Fruit fly (Drosophila melanogaster) Kc167 (cell line): ENCODE data around the gene PrBP.

Experiments
- Myc ChIP-seq: fragments of >200 bp; optimal IDR thresholded peaks from 2 replicates; lab custom pipeline; 2017; ENCODE audit warnings: missing external identifiers
- Sin3A ChIP-seq: fragments of >200 bp; optimal IDR thresholded peaks from 2 replicates; lab custom pipeline; 2018; ENCODE audit warnings: missing external identifiers
- h ChIP-seq: fragments of >200 bp; optimal IDR thresholded peaks from 3 replicates; lab custom pipeline; 2018; ENCODE audit warnings: missing external identifiers
- insv ChIP-seq: fragments of >200 bp; optimal IDR thresholded peaks from 3 replicates; lab custom pipeline; 2018; ENCODE audit warnings: missing external identifiers
- psq ChIP-seq: fragments of >200 bp; optimal IDR thresholded peaks from 2 replicates; lab custom pipeline; 2017; ENCODE audit warnings: missing external identifiers
- ttk ChIP-seq: sonication (Bioruptor generic); optimal IDR thresholded peaks from 2 replicates; lab custom pipeline; 2017; ENCODE audit warnings: missing external identifiers

The PrBP gene

DNA sequence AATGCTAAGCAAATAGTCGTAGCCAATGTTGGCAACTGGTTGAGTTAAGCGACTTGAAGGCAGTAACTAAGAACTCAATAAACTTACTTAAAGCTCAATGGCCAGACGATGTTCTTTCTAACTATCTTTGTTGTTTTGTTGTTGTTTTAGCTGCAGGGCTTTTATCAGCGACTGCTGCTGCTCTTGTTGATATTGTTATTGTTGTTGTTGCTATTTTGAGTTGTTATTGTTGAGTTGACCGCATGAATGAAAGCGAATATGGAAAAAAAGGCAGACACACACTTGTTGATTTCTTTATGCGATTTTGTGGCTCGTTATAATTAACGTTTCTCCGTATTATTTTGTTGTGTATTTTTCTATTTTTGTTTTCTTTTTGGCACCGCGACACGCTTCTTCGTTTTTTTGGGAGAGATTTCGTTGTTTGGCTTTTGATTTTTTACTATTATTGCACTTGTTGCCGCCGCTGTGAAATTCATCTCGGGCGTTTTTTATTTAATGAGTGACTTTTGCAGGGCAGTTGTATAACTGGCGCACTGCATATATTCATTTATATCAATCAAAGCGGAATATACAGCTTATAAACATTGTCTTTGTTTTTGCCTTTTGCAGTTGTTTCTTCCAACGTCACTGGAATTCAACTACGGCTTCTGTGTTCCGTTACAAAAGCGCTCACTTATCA, 22.8 kb upstream of the PrBP start:
- no peak for TF ChIP-seq insv (lab: Kevin White, UChicago)
- TF ChIP-seq ttk (lab: Kevin White, UChicago): no peak
- TF ChIP-seq Myc (lab: Kevin White, UChicago): no peak
- TF ChIP-seq psq (lab: Kevin White, UChicago): no peak
- TF ChIP-seq h (lab: Kevin White, UChicago): no peak
- no peak for TF ChIP-seq Sin3A

DNA sequence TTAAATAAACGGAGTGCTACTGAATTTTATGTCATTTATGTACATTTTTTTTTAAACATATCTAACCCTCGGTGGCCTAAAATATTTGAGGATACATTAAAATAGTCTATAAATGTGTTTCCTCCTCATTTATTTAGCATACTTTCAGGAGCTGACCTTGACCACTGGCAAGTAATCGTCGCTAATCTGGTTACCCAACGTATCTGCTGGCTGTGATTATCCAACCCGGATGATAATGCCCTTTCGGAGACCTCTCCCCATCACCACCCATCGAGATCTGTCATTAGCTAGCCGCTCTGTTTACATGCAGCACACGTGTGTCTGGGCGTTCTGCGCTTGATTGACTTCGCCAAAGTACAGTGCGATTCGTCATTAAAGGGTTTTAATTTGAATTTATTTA, 21.8 kb upstream of the PrBP start:
- TF ChIP-seq Myc (lab: Kevin White, UChicago) (no peak), Sin3A (no peak), ttk (lab: Kevin White, UChicago) (no peak), psq (lab: Kevin White, UChicago) (no peak), insv (lab: Kevin White, UChicago) (no peak), h (lab: Kevin White, UChicago) (no peak)

DNA sequence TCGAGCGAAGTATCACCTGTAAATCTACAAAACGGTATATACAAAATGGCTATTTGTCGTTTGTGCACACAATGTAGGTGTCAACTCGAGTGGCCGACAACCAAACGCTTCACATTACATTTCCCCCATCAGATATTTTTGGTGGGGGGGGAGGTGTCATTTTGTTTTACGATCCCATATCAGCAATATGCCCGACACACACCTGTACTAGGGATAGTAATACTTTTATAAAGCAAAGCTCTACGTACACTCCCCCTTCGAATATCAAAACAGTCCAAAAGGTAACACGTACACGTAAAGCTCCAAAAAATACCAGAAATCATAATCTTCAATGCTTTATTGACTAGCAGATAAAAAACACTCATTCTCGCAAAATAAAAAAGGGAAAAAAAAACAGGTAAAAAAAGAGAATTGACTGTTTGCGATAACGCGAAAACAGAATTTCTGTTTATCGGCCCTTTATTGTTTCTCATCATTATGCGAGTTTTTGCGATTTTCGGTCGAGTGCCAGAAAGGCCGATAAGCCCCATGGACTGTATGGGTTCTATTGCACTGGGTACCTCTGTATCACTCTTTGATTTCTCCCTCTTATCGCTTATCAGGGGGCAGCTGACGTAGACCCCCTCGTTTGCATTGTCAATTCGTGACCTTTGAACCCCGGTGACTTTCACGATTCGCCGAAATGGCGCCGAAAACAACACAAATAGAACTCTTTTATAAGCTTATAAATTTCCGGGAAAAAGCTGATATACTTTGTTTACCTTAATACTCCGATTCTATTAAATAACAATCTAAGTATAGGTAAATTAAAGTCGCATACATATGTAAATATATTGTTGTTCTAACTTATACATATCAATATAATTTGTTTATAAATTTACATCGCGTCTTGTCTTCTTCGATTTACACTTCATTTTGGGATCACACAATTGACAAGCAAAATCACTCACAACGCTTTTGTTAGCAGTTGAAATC, 19.2 kb upstream of the PrBP start, which contains the start of gene CatB:
TSS of gene CatB (plus strand) at position 925 of the 975 bp plus-strand sequence.
- no peak for TF ChIP-seq ttk (lab: Kevin White, UChicago)
- TF ChIP-seq Sin3A: no peak
- TF ChIP-seq h (lab: Kevin White, UChicago): no peak
- TF ChIP-seq insv (lab: Kevin White, UChicago): no peak
- no peak for TF ChIP-seq psq (lab: Kevin White, UChicago)
- TF ChIP-seq Myc (lab: Kevin White, UChicago): no peak

DNA sequence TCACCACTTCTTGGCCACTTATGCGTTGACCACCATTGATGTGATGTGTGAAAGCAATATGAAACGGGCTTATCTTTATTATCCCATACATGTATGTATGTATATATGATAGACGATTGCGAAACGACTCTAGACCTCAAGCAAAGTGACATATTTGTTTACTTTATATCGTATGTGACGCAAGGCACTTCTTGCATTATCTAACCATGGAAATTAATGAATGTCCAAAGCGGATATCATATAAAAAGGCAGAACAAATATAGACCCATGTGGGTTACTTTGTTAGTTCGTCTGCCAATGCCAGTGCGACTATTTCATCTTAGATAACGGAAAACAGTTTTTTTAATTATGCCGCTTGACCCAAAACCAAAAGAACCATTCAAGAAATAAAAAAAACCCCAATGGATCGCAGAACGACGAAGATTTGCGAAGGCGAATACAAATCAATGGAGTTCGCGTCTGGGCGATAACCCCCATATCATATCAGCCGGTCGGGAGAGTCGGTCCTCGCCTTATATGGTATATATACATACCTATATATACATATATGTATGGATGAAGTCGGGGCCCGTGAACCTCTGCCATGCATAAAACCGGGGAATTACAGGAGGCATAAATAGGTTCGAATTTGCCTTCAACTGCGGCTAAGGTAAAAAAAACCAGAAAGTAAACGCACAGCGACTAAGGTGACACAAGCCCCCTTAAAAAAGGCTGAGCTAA, 17.3 kb upstream of the PrBP start:
- TF ChIP-seq ttk (lab: Kevin White, UChicago): no peak
- no peak for TF ChIP-seq h (lab: Kevin White, UChicago)
- TF ChIP-seq Sin3A: no peak
- TF ChIP-seq psq (lab: Kevin White, UChicago): no peak
- no peak for TF ChIP-seq Myc (lab: Kevin White, UChicago)
- TF ChIP-seq insv (lab: Kevin White, UChicago): no peak

DNA sequence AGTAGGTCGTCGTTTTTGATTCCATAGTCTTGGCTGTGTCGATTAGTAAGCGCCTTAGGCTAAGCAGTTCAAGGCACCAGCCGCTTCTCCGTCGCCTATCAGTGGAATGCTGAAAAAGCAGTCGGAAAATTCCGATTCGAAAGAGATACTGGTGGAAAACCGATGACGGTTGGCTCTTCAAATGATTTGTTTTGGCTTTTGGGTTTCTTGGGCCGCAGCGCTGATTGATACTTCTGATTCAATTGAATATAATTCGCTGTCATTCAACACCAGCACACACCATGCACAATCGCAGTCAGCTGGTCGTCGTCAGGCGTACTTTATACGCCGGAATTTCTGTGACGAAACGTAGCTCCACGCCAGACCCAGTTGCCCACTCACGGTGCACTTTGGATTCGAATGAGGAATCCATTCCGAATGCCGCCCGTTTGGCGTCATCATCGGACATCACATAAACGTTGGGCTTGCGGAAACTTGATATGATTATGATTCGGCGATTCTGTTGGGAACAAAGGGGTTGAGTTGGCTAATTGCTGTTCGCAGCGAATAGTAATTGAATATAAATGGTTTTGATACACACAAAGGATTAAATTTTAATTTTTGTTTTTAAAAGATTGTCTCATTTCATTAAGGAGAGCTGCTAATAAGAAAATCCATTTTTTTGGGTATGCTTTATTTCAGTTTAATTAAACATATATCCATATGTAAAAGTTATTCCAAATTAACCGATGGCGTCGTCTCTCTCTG, 15.3 kb upstream of the PrBP start:
- no peak for TF ChIP-seq ttk (lab: Kevin White, UChicago)
- no peak for TF ChIP-seq insv (lab: Kevin White, UChicago)
- TF ChIP-seq psq (lab: Kevin White, UChicago): no peak
- TF ChIP-seq h (lab: Kevin White, UChicago): no peak
- no peak for TF ChIP-seq Sin3A
- no peak for TF ChIP-seq Myc (lab: Kevin White, UChicago)

DNA sequence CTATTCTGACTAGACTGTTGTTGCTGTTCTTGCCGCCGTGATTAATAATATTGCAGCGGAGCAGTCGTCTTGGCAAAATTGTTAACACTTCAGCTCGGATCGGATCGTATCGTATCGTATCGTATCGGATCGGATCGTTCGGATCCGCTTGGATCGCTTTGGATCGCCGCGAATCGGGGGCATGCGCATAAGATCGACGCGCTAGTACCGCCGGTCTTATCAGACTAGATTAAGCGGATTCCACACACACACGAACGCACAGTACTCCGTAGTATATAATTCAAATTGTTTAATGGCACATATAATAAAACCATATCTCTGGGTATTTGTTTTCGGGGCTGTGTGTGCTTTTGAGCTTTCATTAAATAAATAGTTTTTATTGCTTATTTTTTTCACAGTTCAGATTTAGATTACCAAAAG, 14.2 kb upstream of the PrBP start:
- TF ChIP-seq h (lab: Kevin White, UChicago): no peak

DNA sequence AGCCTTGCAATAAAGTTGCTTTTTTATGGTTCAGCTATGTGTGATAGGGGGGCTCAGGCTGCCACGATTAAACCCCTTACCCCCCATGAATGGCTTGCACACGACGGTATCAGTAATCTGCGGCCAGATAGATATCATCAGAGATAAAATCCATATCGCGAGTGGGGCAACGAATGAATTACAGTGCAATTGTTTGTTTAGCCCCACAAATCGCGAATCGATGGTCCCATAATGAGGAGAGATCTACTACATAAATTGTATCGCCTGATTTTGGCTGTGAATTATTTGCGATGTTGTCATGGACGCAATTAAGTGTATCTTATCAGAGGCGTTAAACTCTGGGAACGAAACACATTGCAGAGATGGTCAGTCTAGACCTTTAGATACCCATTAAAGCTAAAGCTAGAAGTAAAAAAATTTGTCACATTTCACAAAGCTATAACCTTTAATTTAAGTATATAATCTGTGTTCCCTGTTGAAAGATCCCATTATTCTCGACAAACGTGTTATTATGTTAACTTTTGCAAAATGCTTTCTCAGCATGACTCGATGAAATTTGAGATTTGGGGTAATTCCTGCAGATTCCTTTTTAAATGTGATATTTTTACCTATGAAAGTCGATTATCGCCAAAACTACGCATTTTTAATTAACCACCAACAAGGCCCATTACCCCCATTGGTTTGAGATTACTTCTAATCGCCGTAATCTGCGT, 12.3 kb upstream of the PrBP start:
- TF ChIP-seq insv (lab: Kevin White, UChicago) (no peak), psq (lab: Kevin White, UChicago) (no peak), ttk (lab: Kevin White, UChicago) (no peak), Myc (lab: Kevin White, UChicago) (no peak), Sin3A (no peak), h (lab: Kevin White, UChicago) (no peak)

DNA sequence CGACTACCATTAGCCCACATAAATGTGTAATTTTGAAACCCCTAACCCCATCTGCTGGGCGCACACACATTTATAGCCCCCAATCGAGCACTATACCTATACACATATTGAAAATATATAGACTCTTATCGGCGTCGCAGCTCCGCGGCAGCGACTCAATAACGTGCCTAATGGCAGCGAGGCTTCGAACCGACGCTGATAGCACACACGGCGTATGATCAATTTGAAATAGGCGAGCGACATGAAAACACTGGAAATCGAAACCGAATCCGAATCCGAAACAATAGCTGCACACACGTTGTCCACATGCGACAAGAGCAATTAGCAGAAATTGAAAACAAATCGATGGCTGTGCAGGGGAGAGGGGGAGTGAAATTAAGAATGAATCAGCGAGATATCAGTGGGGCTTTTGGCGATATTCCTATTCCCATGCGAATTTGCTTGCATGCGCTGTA, 8.5 kb upstream of the PrBP start:
- TF ChIP-seq Myc (lab: Kevin White, UChicago): no peak
- no peak for TF ChIP-seq insv (lab: Kevin White, UChicago)
- TF ChIP-seq ttk (lab: Kevin White, UChicago): no peak
- TF ChIP-seq psq (lab: Kevin White, UChicago): no peak
- no peak for TF ChIP-seq Sin3A

DNA sequence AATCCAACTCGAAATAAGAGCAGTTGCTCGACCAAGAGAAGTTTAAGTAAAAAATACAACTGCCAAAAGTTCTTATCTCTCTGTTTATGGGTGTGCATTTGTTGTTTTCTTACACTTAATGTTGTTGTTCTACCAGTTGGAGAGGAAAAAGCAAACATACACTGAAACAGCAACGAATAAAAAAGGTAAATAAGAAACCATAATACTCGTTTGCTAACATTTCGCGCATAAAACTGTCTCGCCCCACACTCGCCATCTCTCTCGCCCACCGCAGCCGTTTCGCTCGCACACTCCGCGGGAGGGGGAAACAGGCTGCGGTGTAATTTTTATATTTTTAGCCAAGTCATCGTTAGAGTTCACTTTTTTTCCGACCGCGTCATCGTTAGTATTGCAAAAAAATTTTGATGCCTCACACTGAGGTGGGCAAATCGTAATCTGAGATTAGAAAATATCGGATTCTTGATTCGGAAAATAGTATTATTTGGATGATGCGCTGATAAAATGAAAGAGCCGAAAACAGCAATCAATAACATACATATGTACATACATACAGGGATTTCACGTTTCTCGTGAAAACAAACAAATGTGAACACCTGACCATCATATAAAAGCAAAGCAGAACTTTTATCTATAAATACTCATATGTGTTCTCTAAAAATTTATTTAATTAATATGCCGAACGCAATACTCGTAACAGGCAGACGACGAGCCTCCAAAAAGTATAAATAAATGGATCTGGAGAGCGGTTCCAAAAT, 6.8 kb upstream of the PrBP start:
- TF ChIP-seq psq (lab: Kevin White, UChicago): no peak
- no peak for TF ChIP-seq h (lab: Kevin White, UChicago)
- no peak for TF ChIP-seq ttk (lab: Kevin White, UChicago)
- no peak for TF ChIP-seq insv (lab: Kevin White, UChicago)
- TF ChIP-seq Myc (lab: Kevin White, UChicago): no peak
- TF ChIP-seq Sin3A: no peak
